Worm (Caenorhabditis elegans) whole organism, mixed stage, embryonic: Measurements from ENCODE around the gene tiar-1.

Experiments
- nhr-76 ChIP-seq: sonication (generic microtip); optimal IDR thresholded peaks from 2 replicates; lab custom pipeline; 2017; ENCODE audit warnings: missing biosample characterization, missing genetic modification characterization
- ztf-11 ChIP-seq: fragments of 150-350 bp; optimal IDR thresholded peaks from 2 replicates; lab custom pipeline; 2014; ENCODE audit warnings: missing biosample characterization, missing genetic modification characterization

DNA sequence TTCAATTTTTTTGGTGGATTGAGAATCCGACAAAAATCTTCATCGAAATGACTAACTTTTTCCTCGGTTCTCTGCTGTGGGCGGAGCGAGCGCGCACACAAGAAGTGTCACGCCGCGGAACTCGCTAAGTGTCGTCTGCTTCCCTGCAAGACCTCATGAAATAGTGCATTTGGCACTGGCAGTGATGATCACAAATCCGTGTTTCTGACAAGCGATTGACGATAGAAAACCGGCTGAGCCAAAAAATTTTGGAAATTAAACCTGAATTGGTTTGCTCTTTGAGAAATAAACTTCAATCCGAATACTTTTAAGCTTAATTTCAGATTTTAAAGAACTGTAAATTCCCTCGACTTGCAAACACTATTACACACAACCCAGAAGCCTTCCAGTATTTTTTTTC, 13.1 kb downstream of the tiar-1 start:
- TF ChIP-seq nhr-76 (tag; lab: Kevin White, UChicago) (no peak), ztf-11 (tag; lab: Kevin White, UChicago) (no peak)
